Worm (Caenorhabditis elegans): ENCODE measurements around the gene odr-7.

- TF ChIP-seq aly-2 (tag; optimal IDR thresholded peaks at IDR 0.05): no peak
- no peak for TF ChIP-seq ceh-82 (tag; optimal IDR thresholded peaks at IDR 0.05)
These were observed 12.1 kb downstream of the odr-7 start, which contains the start of gene T18D3.6 for ce11 chrX:12449262-12449942.

Data from whole organism, L3 larva.